Worm (Caenorhabditis elegans) whole organism, L4 larva: ENCODE data around the gene Y2H9A.6.

Experiments used
- F37D6.2 ChIP-seq: sonication (generic microtip); optimal IDR thresholded peaks from 2 replicates; lab custom pipeline; 2016; ENCODE audit warnings: mild to moderate bottlenecking, missing genetic modification characterization, missing compliant biosample characterization
- aly-2 ChIP-seq: sonication (generic microtip); optimal IDR thresholded peaks from 2 replicates; lab custom pipeline; 2018; ENCODE audit warnings: missing biosample characterization, missing genetic modification characterization
- dpl-1 ChIP-seq: fragments of 150-350 bp; optimal IDR thresholded peaks from 2 replicates; lab custom pipeline; 2014; ENCODE audit warnings: missing biosample characterization, missing genetic modification reagents, missing genetic modification characterization
- duxl-1 ChIP-seq: sonication (generic microtip); optimal IDR thresholded peaks from 2 replicates; lab custom pipeline; 2016; ENCODE audit warnings: mild to moderate bottlenecking, missing genetic modification characterization, moderate library complexity, missing compliant biosample characterization; ENCODE audit not compliant: poor library complexity
- gei-8 ChIP-seq: fragments of 200-800 bp; sonication (Bioruptor generic); optimal IDR thresholded peaks from 2 replicates; lab custom pipeline; 2018; ENCODE audit warnings: mild to moderate bottlenecking, missing genetic modification characterization, missing compliant biosample characterization
- hlh-11 ChIP-seq: fragments of 200-800 bp; sonication (Bioruptor generic); optimal IDR thresholded peaks from 2 replicates; lab custom pipeline; 2018; ENCODE audit warnings: mild to moderate bottlenecking, missing genetic modification characterization, missing compliant biosample characterization
- lin-39 ChIP-seq: fragments of 150-350 bp; optimal IDR thresholded peaks from 2 replicates; lab custom pipeline; 2014; ENCODE audit warnings: missing biosample characterization, missing genetic modification reagents, missing genetic modification characterization
- nhr-10 ChIP-seq: fragments of 150-350 bp; optimal IDR thresholded peaks from 2 replicates; lab custom pipeline; 2014; ENCODE audit warnings: missing biosample characterization, missing genetic modification characterization
- nhr-76 ChIP-seq: fragments of 150-350 bp; optimal IDR thresholded peaks from 2 replicates; lab custom pipeline; 2014; ENCODE audit warnings: missing biosample characterization, missing genetic modification characterization
- pqm-1 ChIP-seq: sonication (generic microtip); optimal IDR thresholded peaks from 2 replicates; lab custom pipeline; 2017; ENCODE audit warnings: missing biosample characterization, missing genetic modification characterization
- zfp-2 ChIP-seq: sonication (generic microtip); optimal IDR thresholded peaks from 2 replicates; lab custom pipeline; 2016; ENCODE audit warnings: mild to moderate bottlenecking, missing genetic modification characterization, missing compliant biosample characterization

DNA sequence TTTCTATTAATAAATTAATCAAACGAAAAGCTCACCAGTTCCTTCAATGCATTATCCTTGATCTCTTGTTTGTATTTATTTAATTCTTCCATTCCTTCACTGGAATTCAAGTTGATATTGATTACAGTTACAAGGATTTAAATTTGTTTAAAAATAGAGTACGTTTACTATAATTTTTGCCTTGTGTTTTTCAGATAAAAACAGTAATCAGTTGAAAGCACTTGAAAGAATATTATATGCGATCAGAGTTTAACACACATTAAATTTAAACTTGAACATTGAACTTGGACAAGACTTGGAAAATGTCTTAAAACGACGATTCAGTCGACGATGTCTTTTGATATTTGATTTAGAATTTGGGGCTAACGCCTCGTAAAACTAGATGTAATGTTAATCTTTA, 26.1 kb upstream of the Y2H9A.6 start, which contains the start of gene F53F1.6:
- TF ChIP-seq dpl-1 (GFP tag; lab: Kevin White, UChicago), result no peak
- TF ChIP-seq gei-8 (GFP tag; lab: Kevin White, UChicago), result no peak
- no peak for TF ChIP-seq aly-2 (tag; lab: Kevin White, UChicago)
- TF ChIP-seq F37D6.2 (tag; lab: Kevin White, UChicago), result no peak
- TF ChIP-seq hlh-11 (tag; lab: Kevin White, UChicago), result no peak
- TF ChIP-seq nhr-76 (tag; lab: Kevin White, UChicago), result no peak
- TF ChIP-seq duxl-1 (tag; lab: Kevin White, UChicago), result no peak
- TF ChIP-seq zfp-2 (tag; lab: Kevin White, UChicago), result no peak
- TF ChIP-seq lin-39 (tag; lab: Kevin White, UChicago), result no peak
- TF ChIP-seq nhr-10 (tag; lab: Kevin White, UChicago), result no peak
- TF ChIP-seq pqm-1 (tag; lab: Kevin White, UChicago), result no peak
